Worm (Caenorhabditis elegans) whole organism, young adult: ENCODE measurements around the gene pcp-2.

ENCODE experiments used
- C17E4.6 ChIP-seq: fragments of 200-800 bp; sonication (Bioruptor generic); IDR thresholded peaks from 2 replicates; pipeline ENCODE4 v1.3.6; 2022; ENCODE audit warnings: missing genetic modification reagents, missing genetic modification characterization, missing compliant biosample characterization
- F49E8.2 ChIP-seq: sonication (generic microtip); optimal IDR thresholded peaks from 3 replicates; lab custom pipeline; 2017; ENCODE audit warnings: missing genetic modification characterization, mild to moderate bottlenecking, missing compliant biosample characterization, antibody characterized with exemption, moderate library complexity; ENCODE audit not compliant: insufficient read depth
- ama-1 ChIP-seq, 3 experiments: fragments of 150-350 bp in 1 of 3; sonication (generic microtip) in 2 of 3; optimal IDR thresholded peaks; 2 replicates each; lab custom pipeline; 2014 to 2018; ENCODE audit warnings: missing biosample characterization in 2 of 3, missing genetic modification characterization in 2 of 3, missing genetic modification reagents in 2 of 3
- cebp-1 ChIP-seq, 2 experiments: fragments of 200-800 bp in 1 of 2; sonication (Bioruptor generic) in 1 of 2; sonication (generic microtip) in 1 of 2; IDR thresholded peaks in 1 of 2; optimal IDR thresholded peaks in 1 of 2; 2 replicates each; pipeline versions ENCODE4 v1.3.6 to Lab custom; 2017 to 2022; ENCODE audit warnings: missing compliant biosample characterization in 2 of 2, missing genetic modification characterization in 2 of 2, mild to moderate bottlenecking in 1 of 2, missing genetic modification reagents in 1 of 2, moderate library complexity in 1 of 2
- ceh-91 ChIP-seq: fragments of 200-800 bp; sonication (Bioruptor generic); IDR thresholded peaks from 2 replicates; pipeline ENCODE4 v1.3.6; 2022; ENCODE audit warnings: missing genetic modification reagents, missing genetic modification characterization, missing compliant biosample characterization
- dox-1 ChIP-seq: fragments of 200-800 bp; sonication (Bioruptor generic); IDR thresholded peaks from 2 replicates; pipeline ENCODE4 v1.3.6; 2022; ENCODE audit warnings: missing genetic modification reagents, missing genetic modification characterization, missing compliant biosample characterization
- him-1 ChIP-seq: sonication (generic microtip); optimal IDR thresholded peaks from 2 replicates; lab custom pipeline; 2016; ENCODE audit warnings: missing genotype, missing genetic modification reagents, missing genetic modification characterization, missing compliant biosample characterization
- madf-3 ChIP-seq: fragments of 200-800 bp; sonication (Bioruptor generic); IDR thresholded peaks from 2 replicates; pipeline ENCODE4 v1.3.6; 2022; ENCODE audit warnings: missing genetic modification reagents, missing genetic modification characterization, missing compliant biosample characterization
- madf-6 ChIP-seq: fragments of 200-800 bp; sonication (Bioruptor generic); IDR thresholded peaks from 2 replicates; pipeline ENCODE4 v1.3.6; 2022; ENCODE audit warnings: missing genetic modification reagents, missing genetic modification characterization, missing compliant biosample characterization
- mes-4 ChIP-seq: sonication (generic microtip); optimal IDR thresholded peaks from 2 replicates; lab custom pipeline; 2016; ENCODE audit warnings: missing genotype, missing genetic modification characterization, missing compliant biosample characterization
- nfya-1 ChIP-seq: sonication (generic microtip); optimal IDR thresholded peaks from 2 replicates; lab custom pipeline; 2017; ENCODE audit warnings: antibody characterized with exemption, missing compliant biosample characterization, missing genetic modification characterization, borderline replicate concordance; ENCODE audit not compliant: insufficient read depth
- snpc-1.1 ChIP-seq: sonication (generic microtip); optimal IDR thresholded peaks from 2 replicates; lab custom pipeline; 2017; ENCODE audit warnings: missing genetic modification characterization, mild to moderate bottlenecking, missing compliant biosample characterization, antibody characterized with exemption, moderate library complexity, missing genotype, missing genetic modification reagents; ENCODE audit not compliant: insufficient read depth
- snpc-4 ChIP-seq, 5 experiments: fragments of 150-350 bp in 1 of 5; sonication (generic microtip) in 4 of 5; optimal IDR thresholded peaks; 2 replicates each; lab custom pipeline; 2014 to 2018; ENCODE audit warnings: missing genetic modification characterization in 5 of 5, missing biosample characterization in 3 of 5, antibody characterized with exemption in 2 of 5, mild to moderate bottlenecking in 2 of 5, missing compliant biosample characterization in 2 of 5, missing genotype in 2 of 5, moderate library complexity in 2 of 5, missing genetic modification reagents in 1 of 5

ce11 chrIV:9198136-9198535 lies 33.2 kb upstream of the pcp-2 start:
- no peak for TF ChIP-seq mes-4 (tag; lab: Kevin White, UChicago)
- no peak for TF ChIP-seq madf-3 (GFP tag; lab: Robert Waterston, UW)
- TF ChIP-seq nfya-1 (tag; lab: Kevin White, UChicago): no peak
- no peak for TF ChIP-seq F49E8.2 (tag; lab: Kevin White, UChicago)
- no peak for TF ChIP-seq C17E4.6 (GFP tag; lab: Robert Waterston, UW)
- no peak for TF ChIP-seq dox-1 (GFP tag; lab: Robert Waterston, UW)
- TF ChIP-seq madf-6: no peak
- TF ChIP-seq cebp-1 (GFP tag; IDR thresholded peaks at IDR 0.05; lab: Robert Waterston, UW): no peak
- TF ChIP-seq cebp-1 (tag; optimal IDR thresholded peaks at IDR 0.05; lab: Kevin White, UChicago): peak; percentile 70
- TF ChIP-seq snpc-1.1 (tag; lab: Kevin White, UChicago): no peak
- TF ChIP-seq ama-1 (optimal IDR thresholded peaks at IDR 0.05; lab: Kevin White, UChicago): no peak
- no peak for TF ChIP-seq ama-1 (GFP tag; optimal IDR thresholded peaks at IDR 0.05; lab: Kevin White, UChicago)
- TF ChIP-seq ceh-91: no peak
- TF ChIP-seq him-1 (tag; lab: Kevin White, UChicago): no peak
- TF ChIP-seq snpc-4 (GFP tag; optimal IDR thresholded peaks at IDR 0.05; lab: Kevin White, UChicago): no peak
- TF ChIP-seq snpc-4 (tag; optimal IDR thresholded peaks at IDR 0.05; lab: Kevin White, UChicago): peak in 1 of 4 experiments; percentile 61
